1 fruit fly cellular context compared by ENCODE assay signal in genomic region chr3R:10048842-10049527, dm6.
A peak's percentile ranks its signal among the peaks of the same experiment; 100 is the strongest.
TF ChIP-seq lines count a peak whose summit lies in the region.

ohgt (plus strand) TSS chr3R:10049199.

TF ChIP-seq in whole organism, embryonic, 481 proteins besides CTCF, POLR2A, EP300 and RAD21 (continued from another document and continues in another):
- TF ChIP-seq abd-A (tag; optimal IDR thresholded peaks at IDR 0.05; lab: Kevin White, UChicago) (no peak), CG6683 (GFP tag; optimal IDR thresholded peaks at IDR 0.05; lab: Kevin White, UChicago) (no peak), CG12391 (tag; optimal IDR thresholded peaks at IDR 0.05; lab: Kevin White, UChicago) (peak; percentile 38), ken (GFP tag; IDR thresholded peaks at IDR 0.05; lab: Robert Waterston, UW) (no peak), CG14860 (GFP tag; IDR thresholded peaks at IDR 0.05; lab: Robert Waterston, UW; ENCODE audit: partially characterized antibody) (no peak; the same call in 2 of the 3 replicates), ssp (GFP tag; IDR thresholded peaks at IDR 0.05; lab: Robert Waterston, UW) (no peak), CG14965 (GFP tag; optimal IDR thresholded peaks at IDR 0.05; lab: Kevin White, UChicago; ENCODE audit: borderline replicate concordance) (no peak), dmrt11E (tag; optimal IDR thresholded peaks at IDR 0.05; lab: Kevin White, UChicago) (peak; percentile 35), CG14014 (GFP tag; IDR thresholded peaks at IDR 0.05; lab: Robert Waterston, UW) (peak; percentile 42; the same call in 1 of the 2 replicates), maf-S (GFP tag; optimal IDR thresholded peaks at IDR 0.05; lab: Kevin White, UChicago) (no peak), eyg (GFP tag; optimal IDR thresholded peaks at IDR 0.05; lab: Kevin White, UChicago) (no peak), CG6765 (GFP tag; optimal IDR thresholded peaks at IDR 0.05; lab: Kevin White, UChicago) (no peak), insv (GFP tag; optimal IDR thresholded peaks at IDR 0.05; lab: Kevin White, UChicago) (no peak), kah (GFP tag; optimal IDR thresholded peaks at IDR 0.05; lab: Kevin White, UChicago) (no peak), D19A (tag; optimal IDR thresholded peaks at IDR 0.05; lab: Kevin White, UChicago) (peak; percentile 3), Hmr (GFP tag; optimal IDR thresholded peaks at IDR 0.05; lab: Kevin White, UChicago) (no peak), Dref (GFP tag; IDR thresholded peaks at IDR 0.05; lab: Robert Waterston, UW) (peak; percentile 70), CG14710 (tag; optimal IDR thresholded peaks at IDR 0.05; lab: Kevin White, UChicago) (peak; percentile 67), CG15269 (tag; optimal IDR thresholded peaks at IDR 0.05; lab: Kevin White, UChicago) (peak; percentile 23), CG2120 (GFP tag; optimal IDR thresholded peaks at IDR 0.05; lab: Kevin White, UChicago) (peak; percentile 37), CG6254 (GFP tag; optimal IDR thresholded peaks at IDR 0.05; lab: Kevin White, UChicago) (no peak), CG10979 (tag; optimal IDR thresholded peaks at IDR 0.05; lab: Kevin White, UChicago) (no peak), Bteb2 (GFP tag; optimal IDR thresholded peaks at IDR 0.05; lab: Kevin White, UChicago) (no peak), dmrt99B (tag; optimal IDR thresholded peaks at IDR 0.05; lab: Kevin White, UChicago) (peak; percentile 7), Usf (GFP tag; optimal IDR thresholded peaks at IDR 0.05; lab: Kevin White, UChicago) (no peak), sens-2 (GFP tag; IDR thresholded peaks at IDR 0.05; lab: Robert Waterston, UW) (no peak), CG9437 (GFP tag; optimal IDR thresholded peaks at IDR 0.05; lab: Kevin White, UChicago) (no peak), Bdp1 (GFP tag; optimal IDR thresholded peaks at IDR 0.05; lab: Kevin White, UChicago) (no peak), Fer2 (tag; optimal IDR thresholded peaks at IDR 0.05; lab: Kevin White, UChicago) (no peak), CG17568 (GFP tag; optimal IDR thresholded peaks at IDR 0.05; lab: Kevin White, UChicago) (no peak), CG3995 (GFP tag; optimal IDR thresholded peaks at IDR 0.05; lab: Kevin White, UChicago) (no peak), twi (tag; optimal IDR thresholded peaks at IDR 0.05; lab: Kevin White, UChicago) (no peak), al (GFP tag; IDR thresholded peaks at IDR 0.05; lab: Robert Waterston, UW) (no peak), Myb (GFP tag; optimal IDR thresholded peaks at IDR 0.05; lab: Kevin White, UChicago) (peak; percentile 29), Bgb (GFP tag; IDR thresholded peaks at IDR 0.05; lab: Robert Waterston, UW; ENCODE audit: partially characterized antibody) (peak; percentile 33; the same call in 1 of the 2 replicates), repo (GFP tag; optimal IDR thresholded peaks at IDR 0.05; lab: Kevin White, UChicago) (no peak), lab (GFP tag; optimal IDR thresholded peaks at IDR 0.05; lab: Kevin White, UChicago) (no peak), inv (GFP tag; IDR thresholded peaks at IDR 0.05; lab: Robert Waterston, UW; ENCODE audit: partially characterized antibody) (no peak), CG3847 (GFP tag; IDR thresholded peaks at IDR 0.05; lab: Robert Waterston, UW) (no peak), TFAM (GFP tag; optimal IDR thresholded peaks at IDR 0.05; lab: Kevin White, UChicago) (no peak), lmd (GFP tag; IDR thresholded peaks at IDR 0.05; lab: Robert Waterston, UW) (no peak), CG34224 (GFP tag; IDR thresholded peaks at IDR 0.05; lab: Robert Waterston, UW; ENCODE audit: partially characterized antibody) (peak; percentile 33; the same call in 2 of the 3 replicates), CG8359 (GFP tag; optimal IDR thresholded peaks at IDR 0.05; lab: Kevin White, UChicago; ENCODE audit: borderline replicate concordance) (no peak), row (GFP tag; IDR thresholded peaks at IDR 0.05; lab: Robert Waterston, UW) (peak; percentile 49), CG17829 (tag; optimal IDR thresholded peaks at IDR 0.05; lab: Kevin White, UChicago) (peak; percentile 5), Dll (GFP tag; IDR thresholded peaks at IDR 0.05; lab: Robert Waterston, UW; ENCODE audit: partially characterized antibody) (0 out of 4 replicates have a peak, but pooled peaks have one; percentile 50), ttk (GFP tag; IDR thresholded peaks at IDR 0.05; lab: Robert Waterston, UW) (no peak), Abd-B (GFP tag; optimal IDR thresholded peaks at IDR 0.05; lab: Kevin White, UChicago) (no peak), Camta (GFP tag; optimal IDR thresholded peaks at IDR 0.05; lab: Kevin White, UChicago) (no peak), onecut (GFP tag; IDR thresholded peaks at IDR 0.05; lab: Robert Waterston, UW) (no peak), CG9817 (tag; optimal IDR thresholded peaks at IDR 0.05; lab: Kevin White, UChicago) (no peak), CG7839 (tag; optimal IDR thresholded peaks at IDR 0.05; lab: Kevin White, UChicago) (peak; percentile 28), HLH4C (GFP tag; IDR thresholded peaks at IDR 0.05; lab: Robert Waterston, UW; ENCODE audit: partially characterized antibody) (peak; percentile 55; the same call in 2 of the 3 replicates), h (optimal IDR thresholded peaks at IDR 0.05; lab: Kevin White, UChicago) (no peak), ato (GFP tag; IDR thresholded peaks at IDR 0.05; lab: Robert Waterston, UW; ENCODE audit: partially characterized antibody) (0 out of 2 replicates have a peak, but pooled peaks have one; percentile 41), CG4820 (GFP tag; optimal IDR thresholded peaks at IDR 0.05; lab: Kevin White, UChicago) (no peak), kay (GFP tag; optimal IDR thresholded peaks at IDR 0.05; lab: Kevin White, UChicago) (no peak), pb (GFP tag; optimal IDR thresholded peaks at IDR 0.05; lab: Kevin White, UChicago) (no peak), crol (GFP tag; IDR thresholded peaks at IDR 0.05; lab: Robert Waterston, UW) (peak; percentile 37; the same call in 1 of the 2 replicates), mam (GFP tag; optimal IDR thresholded peaks at IDR 0.05; lab: Kevin White, UChicago) (no peak), nom (GFP tag; optimal IDR thresholded peaks at IDR 0.05; lab: Kevin White, UChicago) (no peak), gsb (GFP tag; IDR thresholded peaks at IDR 0.05; lab: Robert Waterston, UW) (no peak), Lhr (GFP tag; optimal IDR thresholded peaks at IDR 0.05; lab: Kevin White, UChicago) (peak; percentile 22), pum (GFP tag; optimal IDR thresholded peaks at IDR 0.05; lab: Kevin White, UChicago) (peak; percentile 13), CG30431 (GFP tag; optimal IDR thresholded peaks at IDR 0.05; lab: Kevin White, UChicago) (no peak), exex (tag; optimal IDR thresholded peaks at IDR 0.05; lab: Kevin White, UChicago) (no peak), pan (optimal IDR thresholded peaks at IDR 0.05; lab: Kevin White, UChicago) (no peak), pan (GFP tag; optimal IDR thresholded peaks at IDR 0.05 in 1 of 2, IDR thresholded peaks at IDR 0.05 in 1 of 2) (no peak), D (optimal IDR thresholded peaks at IDR 0.05; lab: Kevin White, UChicago) (no peak), D (GFP tag; optimal IDR thresholded peaks at IDR 0.05; lab: Kevin White, UChicago) (no peak), Dfd (GFP tag; optimal IDR thresholded peaks at IDR 0.05; lab: Kevin White, UChicago) (no peak), org-1 (GFP tag; optimal IDR thresholded peaks at IDR 0.05; lab: Kevin White, UChicago) (no peak), CG42726 (GFP tag; IDR thresholded peaks at IDR 0.05; lab: Robert Waterston, UW; ENCODE audit: partially characterized antibody) (no peak), stwl (tag; optimal IDR thresholded peaks at IDR 0.05; lab: Kevin White, UChicago) (no peak), Ravus (GFP tag; IDR thresholded peaks at IDR 0.05; lab: Robert Waterston, UW) (no peak), CG34422 (GFP tag; IDR thresholded peaks at IDR 0.05; lab: Robert Waterston, UW) (no peak), NFAT (GFP tag; IDR thresholded peaks at IDR 0.05; lab: Robert Waterston, UW) (no peak), Xrp1 (GFP tag; IDR thresholded peaks at IDR 0.05; lab: Robert Waterston, UW) (peak; percentile 23; the same call in 1 of the 2 replicates), CG4424 (GFP tag; optimal IDR thresholded peaks at IDR 0.05; lab: Kevin White, UChicago) (no peak), CG16863 (GFP tag; optimal IDR thresholded peaks at IDR 0.05; lab: Kevin White, UChicago) (no peak), CG13624 (GFP tag; optimal IDR thresholded peaks at IDR 0.05; lab: Kevin White, UChicago) (peak; percentile 13), tin (GFP tag; optimal IDR thresholded peaks at IDR 0.05; lab: Kevin White, UChicago) (peak; percentile 14), CG13287 (GFP tag; IDR thresholded peaks at IDR 0.05; lab: Robert Waterston, UW; ENCODE audit: partially characterized antibody) (peak; percentile 12), HLHmδ (GFP tag; optimal IDR thresholded peaks at IDR 0.05; lab: Kevin White, UChicago) (no peak), CG6689 (GFP tag; IDR thresholded peaks at IDR 0.05; lab: Robert Waterston, UW) (no peak), CG18262 (tag; optimal IDR thresholded peaks at IDR 0.05; lab: Kevin White, UChicago) (peak; percentile 44), ash1 (GFP tag; optimal IDR thresholded peaks at IDR 0.05; lab: Kevin White, UChicago) (no peak), CG3281 (GFP tag; optimal IDR thresholded peaks at IDR 0.05; lab: Kevin White, UChicago) (peak; percentile 32), shn (GFP tag; optimal IDR thresholded peaks at IDR 0.05; lab: Kevin White, UChicago) (no peak), CG4730 (GFP tag; IDR thresholded peaks at IDR 0.05; lab: Robert Waterston, UW) (no peak), gt (GFP tag; IDR thresholded peaks at IDR 0.05; lab: Robert Waterston, UW) (no peak), CG1233 (GFP tag; optimal IDR thresholded peaks at IDR 0.05; lab: Kevin White, UChicago) (no peak), sima (GFP tag; optimal IDR thresholded peaks at IDR 0.05; lab: Kevin White, UChicago) (no peak), Hand (GFP tag; optimal IDR thresholded peaks at IDR 0.05; lab: Kevin White, UChicago) (no peak), Drgx (GFP tag; IDR thresholded peaks at IDR 0.05; lab: Robert Waterston, UW) (0 out of 2 replicates have a peak, but pooled peaks have one; percentile 29), CoRest (tag; optimal IDR thresholded peaks at IDR 0.05; lab: Kevin White, UChicago) (peak; percentile 47), Pdp1 (GFP tag; optimal IDR thresholded peaks at IDR 0.05; lab: Kevin White, UChicago) (peak in 1 of 2 experiments; percentile 26), bab2 (GFP tag; optimal IDR thresholded peaks at IDR 0.05; lab: Kevin White, UChicago) (no peak), amos (GFP tag; IDR thresholded peaks at IDR 0.05; lab: Robert Waterston, UW; ENCODE audit: partially characterized antibody) (peak; percentile 29; the same call in 1 of the 2 replicates), CG9215 (GFP tag; IDR thresholded peaks at IDR 0.05; lab: Robert Waterston, UW) (no peak), Asciz (GFP tag; optimal IDR thresholded peaks at IDR 0.05; lab: Kevin White, UChicago) (no peak), peb (GFP tag; IDR thresholded peaks at IDR 0.05; lab: Robert Waterston, UW) (no peak), fd64A (GFP tag; optimal IDR thresholded peaks at IDR 0.05; lab: Kevin White, UChicago) (no peak), az2 (GFP tag; optimal IDR thresholded peaks at IDR 0.05; lab: Kevin White, UChicago) (no peak), E2f2 (GFP tag; IDR thresholded peaks at IDR 0.05; lab: Robert Waterston, UW) (peak; percentile 89), Ets65A (GFP tag; lab: Kevin White, UChicago) (peak; percentile 27), CG11695 (GFP tag; IDR thresholded peaks at IDR 0.05; lab: Robert Waterston, UW) (no peak), Poxn (GFP tag; IDR thresholded peaks at IDR 0.05; lab: Robert Waterston, UW) (no peak), Awh (GFP tag; IDR thresholded peaks at IDR 0.05; lab: Robert Waterston, UW) (no peak), crp (GFP tag; optimal IDR thresholded peaks at IDR 0.05; lab: Kevin White, UChicago) (peak; percentile 31 to 81), Opbp (GFP tag; IDR thresholded peaks at IDR 0.05; lab: Robert Waterston, UW; ENCODE audit: partially characterized antibody) (peak; percentile 29; the same call in 1 of the 3 replicates), CG9932 (GFP tag; IDR thresholded peaks at IDR 0.05; lab: Robert Waterston, UW) (no peak), br (optimal IDR thresholded peaks at IDR 0.05; lab: Kevin White, UChicago) (no peak), ERR (GFP tag; optimal IDR thresholded peaks at IDR 0.05; lab: Kevin White, UChicago) (no peak), lov (optimal IDR thresholded peaks at IDR 0.05; lab: Kevin White, UChicago) (no peak), lov (GFP tag; IDR thresholded peaks at IDR 0.05; lab: Robert Waterston, UW) (no peak), ewg (GFP tag; optimal IDR thresholded peaks at IDR 0.05; lab: Kevin White, UChicago) (peak; percentile 4), luna (GFP tag; optimal IDR thresholded peaks at IDR 0.05; lab: Kevin White, UChicago) (no peak), CG10959 (GFP tag; IDR thresholded peaks at IDR 0.05; lab: Robert Waterston, UW) (no peak), unpg (GFP tag; optimal IDR thresholded peaks at IDR 0.05; lab: Kevin White, UChicago) (no peak), Jarid2 (GFP tag; optimal IDR thresholded peaks at IDR 0.05; lab: Kevin White, UChicago) (no peak), salm (tag; optimal IDR thresholded peaks at IDR 0.05; lab: Kevin White, UChicago) (no peak), CG10209 (GFP tag; optimal IDR thresholded peaks at IDR 0.05; lab: Kevin White, UChicago) (no peak), CG6791 (GFP tag; IDR thresholded peaks at IDR 0.05; lab: Robert Waterston, UW; ENCODE audit: partially characterized antibody) (0 out of 3 replicates have a peak, but pooled peaks have one; percentile 21), unc-4 (GFP tag; IDR thresholded peaks at IDR 0.05; lab: Robert Waterston, UW; ENCODE audit: partially characterized antibody) (peak; percentile 44; the same call in 1 of the 2 replicates), CG43689 (GFP tag; IDR thresholded peaks at IDR 0.05; lab: Robert Waterston, UW) (no peak), pho (GFP tag; optimal IDR thresholded peaks at IDR 0.05; lab: Kevin White, UChicago) (peak; percentile 14), CG12236 (GFP tag; optimal IDR thresholded peaks at IDR 0.05; lab: Kevin White, UChicago) (no peak), CG4707 (GFP tag; optimal IDR thresholded peaks at IDR 0.05; lab: Kevin White, UChicago) (no peak), chinmo (GFP tag; IDR thresholded peaks at IDR 0.05; lab: Robert Waterston, UW; ENCODE audit: partially characterized antibody) (no peak), CG10267 (tag; optimal IDR thresholded peaks at IDR 0.05; lab: Kevin White, UChicago) (peak; percentile 74), ftz-f1 (GFP tag; optimal IDR thresholded peaks at IDR 0.05; lab: Kevin White, UChicago) (no peak), CG6272 (GFP tag; IDR thresholded peaks at IDR 0.05; lab: Robert Waterston, UW) (no peak)
